Worm (Caenorhabditis elegans) whole organism, young adult: ENCODE results near the gene Y39B6A.34.

ENCODE experiments used
- F55B11.4 ChIP-seq: sonication (generic microtip); optimal IDR thresholded peaks from 2 replicates; lab custom pipeline; 2016; ENCODE audit warnings: missing compliant biosample characterization, missing genetic modification characterization, borderline replicate concordance; ENCODE audit not compliant: insufficient read depth
- F57A8.1 ChIP-seq: fragments of 200-800 bp; sonication (Bioruptor generic); optimal IDR thresholded peaks from 2 replicates; lab custom pipeline; 2018; ENCODE audit warnings: mild to moderate bottlenecking, missing genetic modification characterization, moderate library complexity, missing compliant biosample characterization
- efl-1 ChIP-seq: fragments of 150-350 bp; optimal IDR thresholded peaks from 2 replicates; lab custom pipeline; 2014; ENCODE audit warnings: missing biosample characterization, missing genetic modification reagents, missing genetic modification characterization
- fkh-3 ChIP-seq: sonication (generic microtip); optimal IDR thresholded peaks from 2 replicates; lab custom pipeline; 2016; ENCODE audit warnings: mild to moderate bottlenecking, missing genetic modification characterization, missing compliant biosample characterization
- nhr-90 ChIP-seq: sonication (generic microtip); optimal IDR thresholded peaks from 2 replicates; lab custom pipeline; 2016; ENCODE audit warnings: missing genotype, mild to moderate bottlenecking, missing genetic modification characterization, missing compliant biosample characterization
- pbrm-1 ChIP-seq: fragments of 200-800 bp; sonication (Bioruptor generic); IDR thresholded peaks from 2 replicates; pipeline ENCODE4 v1.3.6; 2022; ENCODE audit warnings: missing genetic modification reagents, missing genetic modification characterization, missing compliant biosample characterization
- unc-130 ChIP-seq: sonication (generic microtip); optimal IDR thresholded peaks from 2 replicates; lab custom pipeline; 2016; ENCODE audit warnings: missing genetic modification reagents, missing genetic modification characterization, missing compliant biosample characterization
- unc-62 ChIP-seq: fragments of 150-350 bp; optimal IDR thresholded peaks from 2 replicates; lab custom pipeline; 2014; ENCODE audit warnings: missing biosample characterization, missing genetic modification reagents, missing genetic modification characterization

ce11 chrV:19019239-19019638, 18.4 kb downstream of the Y39B6A.34 start:
- no peak for TF ChIP-seq pbrm-1
- TF ChIP-seq fkh-3 (tag; lab: Kevin White, UChicago), result no peak
- TF ChIP-seq nhr-90, result no peak
- TF ChIP-seq unc-62 (GFP tag; lab: Kevin White, UChicago), result no peak
- no peak for TF ChIP-seq unc-130 (GFP tag; lab: Kevin White, UChicago)
- TF ChIP-seq F55B11.4 (tag; lab: Kevin White, UChicago), result no peak
- TF ChIP-seq F57A8.1 (GFP tag; lab: Kevin White, UChicago), result no peak
- TF ChIP-seq efl-1 (GFP tag; lab: Kevin White, UChicago), result no peak
